Fruit fly (Drosophila melanogaster) whole organism, embryonic: ENCODE measurements around the gene Pstk.

ENCODE experiments used
- Adf1 ChIP-seq: fragments of 200-800 bp; sonication (Bioruptor generic); IDR thresholded peaks from 2 replicates; pipeline ENCODE4 v1.3.6; 2022; ENCODE audit warnings: missing biosample characterization, missing genetic modification characterization
- Atf3 ChIP-seq: fragments of 200-800 bp; sonication (Bioruptor generic); optimal IDR thresholded peaks from 3 replicates; lab custom pipeline; 2016; ENCODE audit warnings: missing biosample characterization, missing genetic modification characterization
- CG10147 ChIP-seq: fragments of 200-800 bp; sonication (Bioruptor generic); optimal IDR thresholded peaks from 2 replicates; lab custom pipeline; 2019; ENCODE audit warnings: missing biosample characterization, mild to moderate bottlenecking, missing genetic modification characterization, moderate library complexity
- CG10321 ChIP-seq: fragments of 200-800 bp; sonication (Bioruptor generic); IDR thresholded peaks from 2 replicates; pipeline ENCODE4 v1.3.6; 2022; ENCODE audit warnings: missing biosample characterization, missing genetic modification characterization
- CG11398 ChIP-seq: fragments of 200-800 bp; sonication (Bioruptor generic); optimal IDR thresholded peaks from 2 replicates; lab custom pipeline; 2016; ENCODE audit warnings: missing biosample characterization, missing genetic modification characterization
- CG11560 ChIP-seq: fragments of 200-800 bp; sonication (Bioruptor generic); IDR thresholded peaks from 3 replicates; pipeline ENCODE4 v1.3.6; 2022; ENCODE audit warnings: missing biosample characterization, missing genetic modification characterization
- CG12299 ChIP-seq: fragments of 200-800 bp; sonication (Bioruptor generic); optimal IDR thresholded peaks from 2 replicates; lab custom pipeline; 2018; ENCODE audit warnings: missing biosample characterization, mild to moderate bottlenecking, missing genetic modification characterization
- CG12659 ChIP-seq: fragments of 200-800 bp; sonication (Bioruptor generic); optimal IDR thresholded peaks from 3 replicates; lab custom pipeline; 2017; ENCODE audit warnings: mild to moderate bottlenecking, missing biosample characterization, missing genetic modification reagents, missing genetic modification characterization
- CG18011 ChIP-seq: fragments of 200-800 bp; sonication (Bioruptor generic); optimal IDR thresholded peaks from 2 replicates; lab custom pipeline; 2017; ENCODE audit warnings: missing biosample characterization, missing genetic modification characterization, mild to moderate bottlenecking, moderate library complexity, missing genotype
- CG2875 ChIP-seq: fragments of 200-800 bp; sonication (Bioruptor generic); optimal IDR thresholded peaks from 2 replicates; lab custom pipeline; 2017; ENCODE audit warnings: missing biosample characterization, mild to moderate bottlenecking, missing genetic modification characterization, missing genetic modification reagents
- CG3163 ChIP-seq: fragments of 200-800 bp; sonication (Bioruptor generic); optimal IDR thresholded peaks from 3 replicates; lab custom pipeline; 2016; ENCODE audit warnings: missing biosample characterization, missing genetic modification characterization
- CG4404 ChIP-seq: fragments of 200-800 bp; sonication (Bioruptor generic); IDR thresholded peaks from 2 replicates; pipeline ENCODE4 v1.3.6; 2022; ENCODE audit warnings: missing biosample characterization, missing genetic modification characterization
- CG9932 ChIP-seq: fragments of 200-800 bp; sonication (Bioruptor generic); IDR thresholded peaks from 2 replicates; pipeline ENCODE4 v1.3.6; 2022; ENCODE audit warnings: missing biosample characterization, missing genetic modification characterization
- Camta ChIP-seq: fragments of 200-800 bp; sonication (Bioruptor generic); optimal IDR thresholded peaks from 2 replicates; lab custom pipeline; 2016; ENCODE audit warnings: missing biosample characterization, missing genetic modification characterization
- CkIIα-i1 ChIP-seq: fragments of 200-800 bp; sonication (Bioruptor generic); IDR thresholded peaks from 2 replicates; pipeline ENCODE4 v1.3.6; 2022; ENCODE audit warnings: missing biosample characterization, missing genetic modification characterization
- E2f1 ChIP-seq: fragments of 200-800 bp; sonication (Bioruptor generic); IDR thresholded peaks from 2 replicates; pipeline ENCODE4 v1.3.6; 2022; ENCODE audit warnings: missing biosample characterization, missing genetic modification characterization
- H2.0 ChIP-seq: fragments of 200-800 bp; sonication (Bioruptor generic); IDR thresholded peaks from 2 replicates; pipeline ENCODE4 v1.3.6; 2022; ENCODE audit warnings: missing biosample characterization, missing genetic modification characterization
- HLH3B ChIP-seq: fragments of 200-800 bp; sonication (Bioruptor generic); IDR thresholded peaks from 2 replicates; pipeline ENCODE4 v1.3.6; 2022; ENCODE audit warnings: missing biosample characterization, missing genetic modification characterization
- HLH54F ChIP-seq: fragments of 200-800 bp; sonication (Bioruptor generic); optimal IDR thresholded peaks from 3 replicates; lab custom pipeline; 2016; ENCODE audit warnings: missing biosample characterization, missing genetic modification characterization
- HLHmδ ChIP-seq: fragments of 200-800 bp; sonication (Bioruptor generic); optimal IDR thresholded peaks from 2 replicates; lab custom pipeline; 2018; ENCODE audit warnings: missing biosample characterization, mild to moderate bottlenecking, missing genetic modification characterization, moderate library complexity
- Hr39 ChIP-seq: fragments of >200 bp; optimal IDR thresholded peaks from 2 replicates; lab custom pipeline; 2017
- Lim3 ChIP-seq: fragments of 200-800 bp; sonication (Bioruptor generic); IDR thresholded peaks from 2 replicates; pipeline ENCODE4 v1.3.6; 2022; ENCODE audit warnings: missing biosample characterization, missing genetic modification characterization
- Max ChIP-seq: fragments of 200-800 bp; sonication (Bioruptor generic); optimal IDR thresholded peaks from 2 replicates; lab custom pipeline; 2016; ENCODE audit warnings: missing biosample characterization, mild to moderate bottlenecking, missing genetic modification characterization
- Meics ChIP-seq: fragments of 200-800 bp; sonication (Bioruptor generic); optimal IDR thresholded peaks from 2 replicates; lab custom pipeline; 2017; ENCODE audit warnings: missing biosample characterization, mild to moderate bottlenecking, missing genetic modification characterization
- NK7.1 ChIP-seq: fragments of 200-800 bp; sonication (Bioruptor generic); optimal IDR thresholded peaks from 3 replicates; lab custom pipeline; 2016; ENCODE audit warnings: missing biosample characterization, missing genetic modification characterization
- Poxn ChIP-seq: fragments of 200-800 bp; sonication (Bioruptor generic); IDR thresholded peaks from 2 replicates; pipeline ENCODE4 v1.3.6; 2022; ENCODE audit warnings: missing biosample characterization, missing genetic modification characterization
- Rfx ChIP-seq: fragments of 200-800 bp; sonication (Bioruptor generic); IDR thresholded peaks from 2 replicates; pipeline ENCODE4 v1.3.6; 2022; ENCODE audit warnings: missing biosample characterization, missing genetic modification characterization
- Vsx1 ChIP-seq: fragments of 200-800 bp; sonication (Bioruptor generic); optimal IDR thresholded peaks from 2 replicates; lab custom pipeline; 2017; ENCODE audit warnings: missing biosample characterization, mild to moderate bottlenecking, missing genetic modification characterization, missing genetic modification reagents
- chif ChIP-seq, 2 experiments: fragments of 200-800 bp; sonication (Bioruptor generic); optimal IDR thresholded peaks; 3 replicates each; lab custom pipeline; 2016; ENCODE audit warnings: missing biosample characterization in 2 of 2, missing genetic modification characterization in 2 of 2
- corto ChIP-seq: fragments of 200-800 bp; sonication (Bioruptor generic); optimal IDR thresholded peaks from 2 replicates; lab custom pipeline; 2016; ENCODE audit warnings: missing biosample characterization, mild to moderate bottlenecking, missing genetic modification characterization, moderate library complexity
- cwo ChIP-seq: fragments of 200-800 bp; sonication (Bioruptor generic); optimal IDR thresholded peaks from 3 replicates; lab custom pipeline; 2017; ENCODE audit warnings: missing biosample characterization, missing genetic modification characterization, mild to moderate bottlenecking, moderate library complexity, missing genetic modification reagents
- dan ChIP-seq: fragments of 200-800 bp; sonication (Bioruptor generic); IDR thresholded peaks from 2 replicates; pipeline ENCODE4 v1.3.6; 2022; ENCODE audit warnings: missing biosample characterization, missing genetic modification characterization
- dpn ChIP-seq, 2 experiments: fragments of 200-800 bp; sonication (Bioruptor generic); optimal IDR thresholded peaks; 3 replicates each; lab custom pipeline; 2016; ENCODE audit warnings: missing biosample characterization in 2 of 2, missing genetic modification characterization in 2 of 2
- gce ChIP-seq: fragments of 200-800 bp; sonication (Bioruptor generic); IDR thresholded peaks from 3 replicates; pipeline ENCODE4 v1.3.6; 2022; ENCODE audit warnings: missing biosample characterization, missing genetic modification characterization
- gcm ChIP-seq: fragments of 200-800 bp; sonication (Bioruptor generic); optimal IDR thresholded peaks from 2 replicates; lab custom pipeline; 2019; ENCODE audit warnings: missing biosample characterization, mild to moderate bottlenecking, missing genetic modification characterization, moderate library complexity
- h ChIP-seq: fragments of >200 bp; optimal IDR thresholded peaks from 2 replicates; lab custom pipeline; 2017
- ken ChIP-seq: fragments of 200-800 bp; sonication (Bioruptor generic); IDR thresholded peaks from 3 replicates; pipeline ENCODE4 v1.3.6; 2022; ENCODE audit warnings: missing biosample characterization, missing genetic modification characterization
- lilli ChIP-seq: fragments of 200-800 bp; sonication (Bioruptor generic); optimal IDR thresholded peaks from 3 replicates; lab custom pipeline; 2016; ENCODE audit warnings: missing biosample characterization, missing genetic modification characterization
- maf-S ChIP-seq: fragments of 200-800 bp; sonication (Bioruptor generic); optimal IDR thresholded peaks from 2 replicates; lab custom pipeline; 2016; ENCODE audit warnings: missing biosample characterization, missing genetic modification characterization
- nerfin-1 ChIP-seq: fragments of 200-800 bp; sonication (Bioruptor generic); optimal IDR thresholded peaks from 3 replicates; lab custom pipeline; 2019; ENCODE audit warnings: missing biosample characterization, mild to moderate bottlenecking, missing genetic modification characterization, moderate library complexity
- peb ChIP-seq: fragments of 200-800 bp; sonication (Bioruptor generic); IDR thresholded peaks from 2 replicates; pipeline ENCODE4 v1.3.6; 2022; ENCODE audit warnings: missing biosample characterization, missing genetic modification characterization
- pho ChIP-seq: fragments of 200-800 bp; sonication (Bioruptor generic); optimal IDR thresholded peaks from 2 replicates; lab custom pipeline; 2016; ENCODE audit warnings: missing biosample characterization, missing genetic modification characterization
- phol ChIP-seq: fragments of 200-800 bp; sonication (Bioruptor generic); optimal IDR thresholded peaks from 3 replicates; lab custom pipeline; 2018; ENCODE audit warnings: missing biosample characterization, mild to moderate bottlenecking, missing genetic modification characterization, moderate library complexity
- pzg ChIP-seq: fragments of 200-800 bp; sonication (Bioruptor generic); optimal IDR thresholded peaks from 3 replicates; lab custom pipeline; 2018; ENCODE audit warnings: missing biosample characterization, mild to moderate bottlenecking, missing genetic modification characterization, moderate library complexity
- row ChIP-seq: fragments of 200-800 bp; sonication (Bioruptor generic); IDR thresholded peaks from 3 replicates; pipeline ENCODE4 v1.3.6; 2022; ENCODE audit warnings: missing biosample characterization, missing genetic modification characterization
- run ChIP-seq: fragments of 200-800 bp; sonication (Bioruptor generic); optimal IDR thresholded peaks from 3 replicates; lab custom pipeline; 2018; ENCODE audit warnings: missing biosample characterization, mild to moderate bottlenecking, missing genetic modification characterization
- sens-2 ChIP-seq: fragments of 200-800 bp; sonication (Bioruptor generic); IDR thresholded peaks from 2 replicates; pipeline ENCODE4 v1.3.6; 2022; ENCODE audit warnings: missing biosample characterization, missing genetic modification characterization
- seq ChIP-seq: fragments of 200-800 bp; sonication (Bioruptor generic); IDR thresholded peaks from 2 replicates; pipeline ENCODE4 v1.3.6; 2022; ENCODE audit warnings: missing biosample characterization, missing genetic modification characterization
- tll ChIP-seq, 2 experiments: fragments of 200-800 bp in 1 of 2; fragments of >200 bp in 1 of 2; sonication (Bioruptor generic) in 1 of 2; optimal IDR thresholded peaks; 2 replicates each; lab custom pipeline; 2017 to 2019; ENCODE audit warnings: missing biosample characterization in 2 of 2, missing genetic modification characterization in 2 of 2, mild to moderate bottlenecking in 1 of 2, moderate library complexity in 1 of 2
- ttk ChIP-seq: fragments of 200-800 bp; sonication (Bioruptor generic); IDR thresholded peaks from 2 replicates; pipeline ENCODE4 v2.1.2; 2022; ENCODE audit warnings: missing biosample characterization, missing genetic modification characterization
- tx ChIP-seq: fragments of 200-800 bp; sonication (Bioruptor generic); optimal IDR thresholded peaks from 2 replicates; lab custom pipeline; 2016; ENCODE audit warnings: missing biosample characterization, missing genetic modification characterization
- zen2 ChIP-seq: fragments of 200-800 bp; sonication (Bioruptor generic); IDR thresholded peaks from 3 replicates; pipeline ENCODE4 v1.3.6; 2022; ENCODE audit warnings: missing biosample characterization, missing genetic modification characterization; ENCODE audit not compliant: partially characterized antibody

Pstk gene

DNA sequence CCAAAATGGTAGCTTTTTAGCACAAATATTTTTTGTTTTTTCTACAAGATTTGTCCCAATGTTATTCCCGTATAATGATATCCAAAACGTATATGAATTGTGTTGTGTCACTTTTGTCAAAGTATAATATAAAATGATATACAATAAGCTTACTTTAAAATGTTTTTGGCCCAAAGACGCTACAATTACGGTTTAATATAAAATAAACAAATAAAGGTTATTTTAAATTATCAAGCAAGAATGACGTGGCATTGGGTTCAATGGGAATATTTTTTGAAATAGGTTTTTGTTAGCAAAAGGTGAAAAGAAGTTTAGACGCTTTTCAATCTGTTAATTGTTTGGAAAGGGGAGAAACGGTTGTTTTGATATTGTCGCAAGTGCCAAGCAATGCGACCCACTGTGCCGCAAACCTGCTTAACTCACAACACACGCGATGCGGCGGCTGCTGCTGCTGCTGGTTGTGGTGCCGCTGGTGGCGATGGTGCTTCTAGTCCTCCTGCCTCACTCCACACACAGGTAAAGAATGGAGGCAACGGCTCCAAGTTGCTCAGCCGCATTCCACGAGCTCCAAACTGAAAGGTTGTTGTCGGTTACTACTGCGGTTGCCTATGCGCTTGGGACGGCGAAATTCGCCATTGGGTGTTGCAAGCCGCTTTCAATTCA, 45.0 kb upstream of the Pstk start (continued):
- TF ChIP-seq row (GFP tag; lab: Robert Waterston, UW) (peak; percentile 71), tx (GFP tag; lab: Kevin White, UChicago) (no peak), gcm (GFP tag; lab: Kevin White, UChicago) (no peak), CG12299 (no peak), pzg (GFP tag; lab: Kevin White, UChicago) (no peak), Lim3 (no peak), CG11560 (tag; lab: Robert Waterston, UW) (no peak), dan (GFP tag; lab: Robert Waterston, UW) (no peak), cwo (GFP tag; lab: Kevin White, UChicago) (peak; percentile 47), Rfx (no peak), gce (GFP tag; lab: Robert Waterston, UW) (no peak), Atf3 (GFP tag; lab: Kevin White, UChicago) (no peak), zen2 (GFP tag; lab: Robert Waterston, UW) (no peak), HLHmδ (GFP tag; lab: Kevin White, UChicago) (no peak), HLH54F (GFP tag; lab: Kevin White, UChicago) (peak; percentile 37), lilli (GFP tag; lab: Kevin White, UChicago) (peak; percentile 51), CG18011 (GFP tag; lab: Kevin White, UChicago) (no peak), Hr39 (no peak), tll (GFP tag; optimal IDR thresholded peaks at IDR 0.05; lab: Kevin White, UChicago) (no peak), Poxn (GFP tag; lab: Robert Waterston, UW) (no peak), ttk (GFP tag; lab: Robert Waterston, UW) (no peak), Camta (GFP tag; lab: Kevin White, UChicago) (peak; percentile 49), corto (GFP tag; lab: Kevin White, UChicago) (no peak), peb (GFP tag; lab: Robert Waterston, UW) (no peak), phol (peak; percentile 59), CG11398 (GFP tag; lab: Kevin White, UChicago) (no peak), maf-S (no peak), Adf1 (GFP tag; lab: Robert Waterston, UW) (no peak), Meics (peak; percentile 75), H2.0 (no peak), CG3163 (GFP tag; lab: Kevin White, UChicago) (no peak), dpn (GFP tag; optimal IDR thresholded peaks at IDR 0.05; lab: Kevin White, UChicago) (peak; percentile 14 to 38), h (lab: Kevin White, UChicago) (no peak), CG2875 (no peak), seq (GFP tag; lab: Robert Waterston, UW) (no peak), HLH3B (GFP tag; lab: Robert Waterston, UW) (no peak), CG10147 (GFP tag; lab: Kevin White, UChicago) (peak; percentile 45), run (tag; lab: Kevin White, UChicago) (no peak), nerfin-1 (tag; lab: Kevin White, UChicago) (peak; percentile 44), CG4404 (GFP tag; lab: Robert Waterston, UW) (0 out of 2 replicates have a peak, but pooled peaks have one; percentile 26), CG10321 (GFP tag; lab: Robert Waterston, UW) (no peak), chif (GFP tag; optimal IDR thresholded peaks at IDR 0.05; lab: Kevin White, UChicago) (peak in 1 of 2 experiments; percentile 3), Vsx1 (GFP tag; lab: Kevin White, UChicago) (no peak), sens-2 (GFP tag; lab: Robert Waterston, UW) (no peak), CG9932 (GFP tag; lab: Robert Waterston, UW) (0 out of 2 replicates have a peak, but pooled peaks have one; percentile 4), pho (GFP tag; lab: Kevin White, UChicago) (no peak), Max (GFP tag; lab: Kevin White, UChicago) (peak; percentile 58), ken (GFP tag; lab: Robert Waterston, UW) (no peak), NK7.1 (no peak), CkIIα-i1 (GFP tag; lab: Robert Waterston, UW) (no peak), E2f1 (no peak), CG12659 (GFP tag; lab: Kevin White, UChicago) (peak; percentile 67)
